Fruit fly (Drosophila melanogaster): ENCODE results near the gene rols.

dm6 chr3L:11984606-11985005, 80.1 kb downstream of the rols start, which contains the start of gene CG6938:
- TF ChIP-seq CTCF (optimal IDR thresholded peaks at IDR 0.05) (no peak), CG8478 (optimal IDR thresholded peaks at IDR 0.05) (no peak)
